Worm (Caenorhabditis elegans) whole organism, L3 larva: ENCODE data around the gene srsx-9.

ENCODE experiments used
- R02D3.7 ChIP-seq: fragments of 150-350 bp; optimal IDR thresholded peaks from 2 replicates; lab custom pipeline; 2014; ENCODE audit warnings: missing biosample characterization, missing genetic modification characterization
- aly-2 ChIP-seq: fragments of 150-350 bp; optimal IDR thresholded peaks from 2 replicates; lab custom pipeline; 2014; ENCODE audit warnings: missing biosample characterization, missing genetic modification characterization
- ama-1 ChIP-seq: fragments of 150-350 bp; optimal IDR thresholded peaks from 2 replicates; lab custom pipeline; 2018
- ceh-16 ChIP-seq: sonication (generic microtip); optimal IDR thresholded peaks from 2 replicates; lab custom pipeline; 2017; ENCODE audit warnings: missing biosample characterization, missing genetic modification characterization
- ceh-28 ChIP-seq: fragments of 150-350 bp; optimal IDR thresholded peaks from 2 replicates; lab custom pipeline; 2014; ENCODE audit warnings: missing biosample characterization, missing genetic modification reagents, missing genetic modification characterization
- ceh-82 ChIP-seq: fragments of 150-350 bp; optimal IDR thresholded peaks from 2 replicates; lab custom pipeline; 2014; ENCODE audit warnings: missing biosample characterization, missing genetic modification characterization
- ceh-9 ChIP-seq: sonication (generic microtip); optimal IDR thresholded peaks from 2 replicates; lab custom pipeline; 2018; ENCODE audit warnings: missing biosample characterization, missing genetic modification characterization
- daf-12 ChIP-seq: fragments of 150-350 bp; optimal IDR thresholded peaks from 2 replicates; lab custom pipeline; 2014; ENCODE audit warnings: missing biosample characterization, missing genetic modification reagents, missing genetic modification characterization
- egl-5 ChIP-seq: fragments of 150-350 bp; optimal IDR thresholded peaks from 2 replicates; lab custom pipeline; 2017; ENCODE audit warnings: missing biosample characterization, missing genetic modification reagents, missing genetic modification characterization, inconsistent platforms
- elt-1 ChIP-seq: fragments of 150-350 bp; optimal IDR thresholded peaks from 2 replicates; lab custom pipeline; 2014; ENCODE audit warnings: missing biosample characterization, missing genetic modification characterization
- elt-2 ChIP-seq: sonication (generic microtip); optimal IDR thresholded peaks from 2 replicates; lab custom pipeline; 2016; ENCODE audit warnings: missing genetic modification reagents, mild to moderate bottlenecking, missing genetic modification characterization, missing compliant biosample characterization
- eor-1 ChIP-seq, 2 experiments: fragments of 150-350 bp; optimal IDR thresholded peaks; 2 replicates each; lab custom pipeline; 2014 to 2018; ENCODE audit warnings: missing biosample characterization in 2 of 2, missing genetic modification characterization in 2 of 2
- fkh-2 ChIP-seq: fragments of 150-350 bp; optimal IDR thresholded peaks from 2 replicates; lab custom pipeline; 2014; ENCODE audit warnings: missing biosample characterization, missing genetic modification reagents, missing genetic modification characterization
- fos-1 ChIP-seq: fragments of 150-350 bp; optimal IDR thresholded peaks from 2 replicates; lab custom pipeline; 2014; ENCODE audit warnings: missing biosample characterization, missing genetic modification characterization
- hmg-11 ChIP-seq: sonication (generic microtip); optimal IDR thresholded peaks from 2 replicates; lab custom pipeline; 2016; ENCODE audit warnings: missing genetic modification characterization, missing compliant biosample characterization
- jun-1 ChIP-seq: fragments of 150-350 bp; optimal IDR thresholded peaks from 2 replicates; lab custom pipeline; 2014; ENCODE audit warnings: missing biosample characterization, missing genetic modification reagents, missing genetic modification characterization
- lin-15B ChIP-seq: fragments of 150-350 bp; optimal IDR thresholded peaks from 2 replicates; lab custom pipeline; 2014; ENCODE audit warnings: missing biosample characterization, missing genetic modification characterization
- lin-39 ChIP-seq: fragments of 150-350 bp; optimal IDR thresholded peaks from 2 replicates; lab custom pipeline; 2018; ENCODE audit warnings: missing biosample characterization, missing genetic modification reagents, missing genetic modification characterization
- mdl-1 ChIP-seq: fragments of 150-350 bp; optimal IDR thresholded peaks from 2 replicates; lab custom pipeline; 2014; ENCODE audit warnings: missing biosample characterization, missing genetic modification characterization
- nfya-1 ChIP-seq: sonication (generic microtip); optimal IDR thresholded peaks from 2 replicates; lab custom pipeline; 2017; ENCODE audit warnings: missing genetic modification characterization, mild to moderate bottlenecking, missing compliant biosample characterization, antibody characterized with exemption, moderate library complexity; ENCODE audit not compliant: insufficient read depth
- nhr-11 ChIP-seq: fragments of 150-350 bp; optimal IDR thresholded peaks from 2 replicates; lab custom pipeline; 2014; ENCODE audit warnings: missing biosample characterization, missing genetic modification characterization
- nhr-23 ChIP-seq: fragments of 150-350 bp; optimal IDR thresholded peaks from 2 replicates; lab custom pipeline; 2014; ENCODE audit warnings: missing biosample characterization, missing genetic modification reagents, missing genetic modification characterization
- nhr-25 ChIP-seq: sonication (generic microtip); optimal IDR thresholded peaks from 2 replicates; lab custom pipeline; 2017; ENCODE audit warnings: missing biosample characterization, missing genetic modification characterization
- nhr-28 ChIP-seq: fragments of 150-350 bp; optimal IDR thresholded peaks from 2 replicates; lab custom pipeline; 2014; ENCODE audit warnings: missing biosample characterization, missing genetic modification characterization
- nhr-43 ChIP-seq: sonication (generic microtip); optimal IDR thresholded peaks from 2 replicates; lab custom pipeline; 2016; ENCODE audit warnings: mild to moderate bottlenecking, missing genetic modification characterization, missing compliant biosample characterization; ENCODE audit not compliant: poor library complexity, severe bottlenecking
- nhr-67 ChIP-seq: fragments of 150-350 bp; optimal IDR thresholded peaks from 2 replicates; lab custom pipeline; 2014; ENCODE audit warnings: missing biosample characterization, missing genetic modification characterization
- pha-4 ChIP-seq: fragments of 150-350 bp; optimal IDR thresholded peaks from 2 replicates; lab custom pipeline; 2014; ENCODE audit warnings: missing biosample characterization, missing genetic modification reagents, missing genetic modification characterization
- pqm-1 ChIP-seq: fragments of 150-350 bp; optimal IDR thresholded peaks from 2 replicates; lab custom pipeline; 2017; ENCODE audit warnings: missing biosample characterization, missing genetic modification characterization, inconsistent platforms
- sea-2 ChIP-seq: fragments of 150-350 bp; sonication (generic microtip); optimal IDR thresholded peaks from 4 replicates; lab custom pipeline; 2014; ENCODE audit warnings: missing biosample characterization, missing genetic modification reagents, missing genetic modification characterization
- skn-1 ChIP-seq: fragments of 150-350 bp; optimal IDR thresholded peaks from 2 replicates; lab custom pipeline; 2014; ENCODE audit warnings: missing biosample characterization, missing genetic modification characterization
- snpc-4 ChIP-seq: fragments of 150-350 bp; optimal IDR thresholded peaks from 2 replicates; lab custom pipeline; 2014; ENCODE audit warnings: missing biosample characterization, missing genetic modification characterization
- tbx-2 ChIP-seq: sonication (generic microtip); optimal IDR thresholded peaks from 2 replicates; lab custom pipeline; 2016; ENCODE audit warnings: mild to moderate bottlenecking, missing genetic modification characterization, missing compliant biosample characterization
- unc-39 ChIP-seq: sonication (generic microtip); optimal IDR thresholded peaks from 4 replicates; lab custom pipeline; 2017; ENCODE audit warnings: missing biosample characterization, missing genetic modification characterization
- ztf-11 ChIP-seq: fragments of 150-350 bp; optimal IDR thresholded peaks from 2 replicates; lab custom pipeline; 2014; ENCODE audit warnings: missing biosample characterization, missing genetic modification characterization

srsx-9 gene

ce11 chrV:4967238-4967637, 5.6 kb downstream of the srsx-9 start:
- TF ChIP-seq nhr-28 (tag; lab: Kevin White, UChicago) (no peak), ceh-16 (tag; lab: Kevin White, UChicago) (no peak), lin-15B (tag; lab: Kevin White, UChicago) (no peak), nhr-25 (tag; lab: Kevin White, UChicago) (no peak), egl-5 (tag; lab: Kevin White, UChicago) (no peak), lin-39 (tag; lab: Kevin White, UChicago) (no peak), ceh-28 (tag; lab: Kevin White, UChicago) (no peak), eor-1 (tag; optimal IDR thresholded peaks at IDR 0.05; lab: Kevin White, UChicago) (no peak), ztf-11 (tag; lab: Kevin White, UChicago) (no peak), pha-4 (no peak), daf-12 (tag; lab: Kevin White, UChicago) (no peak), nhr-43 (tag; lab: Kevin White, UChicago) (no peak), nhr-11 (tag; lab: Kevin White, UChicago) (no peak), mdl-1 (no peak), fkh-2 (no peak), unc-39 (tag; lab: Kevin White, UChicago) (no peak), snpc-4 (tag; lab: Kevin White, UChicago) (no peak), elt-2 (tag; lab: Kevin White, UChicago) (no peak), R02D3.7 (no peak)

ce11 chrV:4965790-4966189, 7.1 kb downstream of the srsx-9 start:
- peak; percentile 15 for TF ChIP-seq hmg-11 (tag; lab: Kevin White, UChicago)
- peak; percentile 38 for TF ChIP-seq nhr-23 (tag; lab: Kevin White, UChicago)
- TF ChIP-seq daf-12 (tag; lab: Kevin White, UChicago), result no peak
- TF ChIP-seq elt-1 (tag; lab: Kevin White, UChicago), result peak; percentile 80
- peak; percentile 55 for TF ChIP-seq nfya-1 (tag; lab: Kevin White, UChicago)

- peak; percentile 86 for TF ChIP-seq skn-1 (tag; lab: Kevin White, UChicago)
- peak; percentile 85 for TF ChIP-seq elt-2 (tag; lab: Kevin White, UChicago)
- no peak for TF ChIP-seq fos-1 (tag; lab: Kevin White, UChicago)
- TF ChIP-seq ceh-9 (tag; lab: Kevin White, UChicago), result no peak
- TF ChIP-seq pqm-1, result peak; percentile 5
- TF ChIP-seq pha-4, result peak; percentile 78
- TF ChIP-seq sea-2, result no peak
These were observed 8.0 kb downstream of the srsx-9 start for ce11 chrV:4964671-4965420.

- TF ChIP-seq ama-1 (lab: Kevin White, UChicago), result peak; percentile 57
- no peak for TF ChIP-seq tbx-2
These were observed 8.7 kb downstream of the srsx-9 start for ce11 chrV:4964020-4964635.

- TF ChIP-seq mdl-1 (no peak), ceh-82 (tag; lab: Kevin White, UChicago) (no peak)
These were observed 9.2 kb downstream of the srsx-9 start for ce11 chrV:4963606-4964005.

- TF ChIP-seq hmg-11 (tag; lab: Kevin White, UChicago) (peak; percentile 5), R02D3.7 (no peak), nfya-1 (tag; lab: Kevin White, UChicago) (no peak), nhr-67 (tag; lab: Kevin White, UChicago) (no peak), pha-4 (peak; percentile 32), elt-1 (tag; lab: Kevin White, UChicago) (no peak), aly-2 (tag; lab: Kevin White, UChicago) (no peak), jun-1 (tag; lab: Kevin White, UChicago) (no peak), ceh-9 (tag; lab: Kevin White, UChicago) (no peak), egl-5 (tag; lab: Kevin White, UChicago) (peak; percentile 75), lin-39 (tag; lab: Kevin White, UChicago) (peak; percentile 11)
- TF ChIP-seq, all 47 proteins: peak for 4
These were observed 9.9 kb downstream of the srsx-9 start, which contains the start of gene tam-1 for ce11 chrV:4962968-4963367. TSS of gene tam-1 (minus strand) at chrV:4963102.
